Worm (Caenorhabditis elegans) whole organism, midembryonic: ENCODE results near the gene Y53G8AL.4.

ENCODE experiments used
- flt-1 ChIP-seq: fragments of 200-800 bp; sonication (Bioruptor generic); IDR thresholded peaks from 2 replicates; pipeline ENCODE4 v1.3.6; 2022; ENCODE audit warnings: missing genetic modification characterization, missing compliant biosample characterization
- klf-2 ChIP-seq: fragments of 200-800 bp; sonication (Bioruptor generic); conservative IDR thresholded peaks from 2 replicates; pipeline ENCODE4 v1.3.6; 2022; ENCODE audit warnings: missing genetic modification reagents, missing genetic modification characterization, missing compliant biosample characterization
- med-1 ChIP-seq: sonication (generic microtip); optimal IDR thresholded peaks from 2 replicates; lab custom pipeline; 2017; ENCODE audit warnings: missing genetic modification characterization, mild to moderate bottlenecking, missing compliant biosample characterization, antibody characterized with exemption, missing genetic modification reagents; ENCODE audit not compliant: insufficient read depth
- tab-1 ChIP-seq: fragments of 200-800 bp; sonication (Bioruptor generic); IDR thresholded peaks from 2 replicates; pipeline ENCODE4 v1.3.6; 2022; ENCODE audit warnings: missing genetic modification characterization, missing compliant biosample characterization
- ztf-29 ChIP-seq: fragments of 200-800 bp; sonication (Bioruptor generic); IDR thresholded peaks from 2 replicates; pipeline ENCODE4 v1.3.6; 2022; ENCODE audit warnings: missing genetic modification reagents, missing genetic modification characterization, missing compliant biosample characterization

DNA sequence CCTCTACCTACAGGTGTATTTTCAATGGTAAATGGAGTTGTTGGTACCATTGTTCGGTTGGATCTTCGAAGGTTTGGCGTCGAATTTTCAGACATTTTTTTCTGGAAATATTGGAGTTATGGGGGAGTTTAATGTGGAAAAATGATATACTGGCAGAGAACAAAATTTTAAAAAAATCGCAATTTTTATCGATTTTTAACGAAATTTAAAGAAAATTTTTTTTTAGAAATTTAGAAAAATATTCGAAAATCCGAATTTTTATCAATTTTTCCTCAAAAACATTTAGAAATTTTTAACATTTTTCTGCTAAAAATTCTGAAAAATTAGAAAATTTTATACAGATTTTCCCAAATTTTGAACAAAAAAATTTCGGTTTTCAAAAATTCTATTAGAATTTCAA lies 28.2 kb upstream of the Y53G8AL.4 start, which contains the start of gene Y53G8AM.8:
- no peak for TF ChIP-seq flt-1 (GFP tag; lab: Robert Waterston, UW)
- TF ChIP-seq med-1 (GFP tag; lab: Kevin White, UChicago): no peak
- TF ChIP-seq klf-2 (GFP tag; lab: Robert Waterston, UW): no peak
- no peak for TF ChIP-seq tab-1 (GFP tag; lab: Robert Waterston, UW)
- no peak for TF ChIP-seq ztf-29 (GFP tag; lab: Robert Waterston, UW)
